Fruit fly (Drosophila melanogaster) Kc167 (cell line): ENCODE measurements around the gene z.

Experiments
- Myc ChIP-seq: fragments of >200 bp; optimal IDR thresholded peaks from 2 replicates; lab custom pipeline; 2017; ENCODE audit warnings: missing external identifiers
- Sin3A ChIP-seq: fragments of >200 bp; optimal IDR thresholded peaks from 2 replicates; lab custom pipeline; 2018; ENCODE audit warnings: missing external identifiers
- psq ChIP-seq: fragments of >200 bp; optimal IDR thresholded peaks from 2 replicates; lab custom pipeline; 2017; ENCODE audit warnings: missing external identifiers

DNA sequence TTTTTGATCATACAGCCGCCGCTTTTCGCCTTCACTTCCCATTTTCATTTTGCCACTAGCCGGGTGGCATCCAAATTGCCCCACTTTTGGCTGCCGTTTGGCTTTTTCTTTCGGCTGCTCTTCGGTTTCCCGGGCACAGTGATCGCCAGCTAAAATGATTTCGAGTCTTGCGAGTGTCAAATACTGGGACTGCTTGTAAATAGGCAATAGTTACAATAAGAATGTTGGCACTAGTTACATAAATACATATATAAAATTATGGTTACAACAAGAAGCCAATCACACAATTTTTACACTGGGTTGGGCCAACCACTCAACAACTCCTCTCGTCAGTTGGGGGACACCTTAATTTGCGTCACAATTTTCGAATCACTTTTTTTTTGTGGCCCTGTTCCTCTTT is 12.3 kb downstream of the z start:
- TF ChIP-seq Myc (lab: Kevin White, UChicago) (no peak), psq (lab: Kevin White, UChicago) (no peak), Sin3A (lab: Kevin White, UChicago) (no peak)
